Worm (Caenorhabditis elegans) whole organism, midembryonic: ENCODE measurements around the gene C50E3.7.

ENCODE experiments used
- T22C8.4 ChIP-seq: fragments of 200-800 bp; sonication (Bioruptor generic); IDR thresholded peaks from 2 replicates; pipeline ENCODE4 v1.3.6; 2022; ENCODE audit warnings: missing genetic modification characterization, missing compliant biosample characterization
- cog-1 ChIP-seq: sonication (generic microtip); optimal IDR thresholded peaks from 2 replicates; lab custom pipeline; 2016; ENCODE audit warnings: missing genetic modification characterization, missing compliant biosample characterization
- flt-1 ChIP-seq: fragments of 200-800 bp; sonication (Bioruptor generic); IDR thresholded peaks from 2 replicates; pipeline ENCODE4 v1.3.6; 2022; ENCODE audit warnings: missing genetic modification characterization, missing compliant biosample characterization
- klf-2 ChIP-seq: fragments of 200-800 bp; sonication (Bioruptor generic); conservative IDR thresholded peaks from 2 replicates; pipeline ENCODE4 v1.3.6; 2022; ENCODE audit warnings: missing genetic modification reagents, missing genetic modification characterization, missing compliant biosample characterization
- med-1 ChIP-seq: sonication (generic microtip); optimal IDR thresholded peaks from 2 replicates; lab custom pipeline; 2017; ENCODE audit warnings: missing genetic modification characterization, mild to moderate bottlenecking, missing compliant biosample characterization, antibody characterized with exemption, missing genetic modification reagents; ENCODE audit not compliant: insufficient read depth
- ref-1 ChIP-seq: fragments of 200-800 bp; sonication (Bioruptor generic); conservative IDR thresholded peaks from 2 replicates; pipeline ENCODE4 v1.3.6; 2022; ENCODE audit warnings: missing genetic modification reagents, missing genetic modification characterization, missing compliant biosample characterization
- tab-1 ChIP-seq: fragments of 200-800 bp; sonication (Bioruptor generic); IDR thresholded peaks from 2 replicates; pipeline ENCODE4 v1.3.6; 2022; ENCODE audit warnings: missing genetic modification characterization, missing compliant biosample characterization
- ztf-23 ChIP-seq: fragments of 200-800 bp; sonication (Bioruptor generic); IDR thresholded peaks from 2 replicates; pipeline ENCODE4 v1.3.6; 2022; ENCODE audit warnings: missing genetic modification reagents, missing genetic modification characterization, missing compliant biosample characterization
- ztf-29 ChIP-seq: fragments of 200-800 bp; sonication (Bioruptor generic); IDR thresholded peaks from 2 replicates; pipeline ENCODE4 v1.3.6; 2022; ENCODE audit warnings: missing genetic modification reagents, missing genetic modification characterization, missing compliant biosample characterization

The C50E3.7 gene

DNA sequence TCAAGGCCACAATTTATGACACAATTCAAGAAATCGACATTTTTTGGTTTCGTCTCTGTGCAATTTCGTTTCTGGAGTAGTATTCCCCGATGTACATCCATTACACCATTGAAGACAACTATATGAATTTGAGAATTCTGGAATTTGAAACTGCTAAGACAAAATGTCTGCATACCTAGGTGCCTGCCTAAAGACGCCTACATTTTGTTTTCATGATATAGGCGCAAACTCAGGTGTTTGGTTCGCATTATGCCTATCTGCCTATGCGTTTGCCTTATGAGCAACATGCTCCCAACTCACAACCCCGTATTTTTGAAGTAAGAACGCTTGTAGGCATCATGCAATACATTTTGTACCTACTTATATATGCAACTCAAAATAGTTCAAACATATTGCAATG, 27.2 kb downstream of the C50E3.7 start, which contains the start of gene F19F10.14:
F19F10.14 (minus strand) TSS at position 101 of the 400 bp plus-strand sequence.
- TF ChIP-seq ztf-23 (GFP tag; lab: Robert Waterston, UW) (no peak), klf-2 (GFP tag; lab: Robert Waterston, UW) (no peak), tab-1 (no peak), ztf-29 (GFP tag; lab: Robert Waterston, UW) (no peak), T22C8.4 (GFP tag; lab: Robert Waterston, UW) (no peak), med-1 (GFP tag; lab: Kevin White, UChicago) (no peak), flt-1 (no peak), cog-1 (tag; lab: Kevin White, UChicago) (no peak), ref-1 (no peak)

DNA sequence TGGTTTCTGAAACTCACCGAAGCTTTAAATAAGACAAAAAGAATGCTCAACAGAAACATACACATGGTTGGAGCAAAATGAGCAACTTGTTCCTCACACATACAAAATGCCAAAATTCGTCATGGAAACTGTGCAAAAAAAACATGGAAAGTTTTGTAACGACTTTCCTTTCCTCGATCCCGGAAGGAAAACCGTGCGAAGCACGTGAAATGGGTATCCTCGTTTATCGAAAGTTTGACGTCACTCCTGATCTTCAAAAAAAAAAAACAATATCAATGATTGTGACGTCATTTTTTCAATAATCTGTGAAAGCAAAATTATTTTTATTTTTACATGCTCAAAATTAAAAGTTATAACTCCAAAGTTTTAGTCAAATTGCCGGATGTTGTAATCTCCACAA, 27.9 kb downstream of the C50E3.7 start, which contains the start of gene clec-212:
clec-212 (minus strand) TSS at position 101 of the 400 bp plus-strand sequence.
- TF ChIP-seq ztf-29 (GFP tag; lab: Robert Waterston, UW): no peak
- TF ChIP-seq flt-1: no peak
- no peak for TF ChIP-seq cog-1 (tag; lab: Kevin White, UChicago)
- no peak for TF ChIP-seq med-1 (GFP tag; lab: Kevin White, UChicago)
- TF ChIP-seq ref-1: no peak
- TF ChIP-seq T22C8.4 (GFP tag; lab: Robert Waterston, UW): no peak
- TF ChIP-seq klf-2 (GFP tag; lab: Robert Waterston, UW): no peak
- no peak for TF ChIP-seq ztf-23 (GFP tag; lab: Robert Waterston, UW)
- no peak for TF ChIP-seq tab-1

DNA sequence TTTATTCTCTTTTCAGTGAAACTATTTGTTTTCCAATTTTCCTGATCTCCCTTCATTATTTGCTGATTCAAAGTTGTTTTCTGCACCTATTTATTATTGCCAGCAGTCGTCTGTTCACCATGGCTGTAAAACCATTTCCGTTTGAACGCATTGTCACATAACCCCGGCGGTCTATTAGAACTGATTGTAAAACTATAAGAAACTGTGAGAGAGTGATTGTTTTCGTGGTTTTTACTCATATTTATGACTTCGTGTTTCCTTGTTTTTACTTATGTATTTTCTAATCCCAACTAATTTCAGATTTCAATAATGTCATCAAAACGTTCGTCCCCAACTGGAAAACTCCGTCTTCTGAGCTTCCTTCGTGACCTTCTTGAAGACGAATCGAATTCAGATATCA, 35.2 kb downstream of the C50E3.7 start, which contains the start of gene F19F10.1:
F19F10.1 (plus strand) TSS at position 301 of the 400 bp plus-strand sequence.
- TF ChIP-seq cog-1 (tag; lab: Kevin White, UChicago) (no peak), klf-2 (GFP tag; lab: Robert Waterston, UW) (no peak), T22C8.4 (GFP tag; lab: Robert Waterston, UW) (no peak), flt-1 (no peak), med-1 (GFP tag; lab: Kevin White, UChicago) (no peak), tab-1 (no peak), ztf-23 (GFP tag; lab: Robert Waterston, UW) (no peak), ref-1 (no peak), ztf-29 (GFP tag; lab: Robert Waterston, UW) (no peak)

DNA sequence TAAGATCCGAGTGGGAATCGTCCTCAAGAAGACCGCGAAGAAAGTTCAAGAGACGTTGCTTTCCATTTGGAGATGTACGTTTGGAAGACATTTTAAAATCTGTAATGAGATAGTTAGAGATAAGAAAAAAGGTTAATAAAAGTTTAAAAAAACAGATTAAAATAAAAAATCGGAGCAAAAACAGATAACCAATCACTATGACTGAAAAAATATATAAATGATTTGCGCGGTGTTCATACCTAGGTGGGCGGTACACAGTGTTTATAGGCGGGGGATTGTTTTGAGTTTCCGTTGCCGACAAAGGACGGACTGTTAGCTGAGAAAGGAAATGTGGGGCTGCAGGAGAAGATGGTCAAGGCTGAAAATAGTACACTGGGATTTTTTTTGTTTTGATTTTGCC, 39.5 kb downstream of the C50E3.7 start, which contains the start of gene ets-7:
ets-7 (minus strand) TSS at position 101 of the 400 bp plus-strand sequence.
- TF ChIP-seq cog-1 (tag; lab: Kevin White, UChicago) (no peak), ztf-23 (GFP tag; lab: Robert Waterston, UW) (no peak)

DNA sequence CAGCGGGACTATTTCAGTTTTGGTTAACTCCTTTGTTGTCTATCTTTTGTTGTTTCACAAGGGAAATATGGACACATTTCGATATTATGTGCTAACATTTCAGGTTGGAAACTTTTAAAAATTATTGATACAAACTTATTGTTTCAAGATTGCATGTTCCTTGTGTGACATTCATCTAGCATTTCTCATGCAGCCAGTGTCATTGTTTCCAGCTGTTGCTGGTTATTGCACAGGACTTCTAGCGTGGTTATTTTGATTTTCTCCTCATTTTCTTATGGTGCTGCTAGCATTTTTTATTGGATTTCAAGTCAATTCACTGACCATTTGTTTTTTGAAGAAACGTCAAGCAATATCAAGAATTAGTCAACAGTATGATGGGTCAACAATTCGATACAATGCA, 42.3 kb downstream of the C50E3.7 start:
- TF ChIP-seq T22C8.4 (GFP tag; lab: Robert Waterston, UW) (no peak), ref-1 (no peak), ztf-29 (GFP tag; lab: Robert Waterston, UW) (no peak), cog-1 (tag; lab: Kevin White, UChicago) (no peak), klf-2 (GFP tag; lab: Robert Waterston, UW) (no peak)

DNA sequence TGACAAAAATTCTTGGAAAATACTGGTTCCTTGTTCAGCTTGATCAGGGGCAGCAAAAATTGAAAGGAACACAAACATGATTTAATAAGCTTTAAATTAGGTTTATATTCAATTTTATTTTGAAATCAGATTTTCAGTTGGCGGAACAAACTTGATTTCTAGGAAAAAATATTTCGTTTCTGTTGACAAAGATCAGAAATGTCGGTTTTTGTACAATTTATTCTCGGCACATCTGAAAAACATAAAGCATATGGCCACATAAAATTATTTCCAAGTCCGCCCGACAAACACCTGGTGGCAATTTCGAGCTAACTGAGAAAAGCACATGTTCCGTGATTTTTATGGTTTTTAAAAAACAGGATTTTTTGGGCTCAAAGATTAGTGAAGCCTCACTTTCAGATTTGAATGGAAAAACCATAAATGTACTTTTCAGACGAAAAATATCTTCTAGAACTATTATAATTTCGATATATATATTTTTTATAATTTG, 44.3 kb downstream of the C50E3.7 start, which contains the start of gene ttr-10:
ttr-10 (minus strand) TSS at position 51 of the 490 bp plus-strand sequence.
- TF ChIP-seq ztf-29 (GFP tag; lab: Robert Waterston, UW): no peak
- no peak for TF ChIP-seq cog-1 (tag; lab: Kevin White, UChicago)
- TF ChIP-seq med-1 (GFP tag; lab: Kevin White, UChicago): no peak

DNA sequence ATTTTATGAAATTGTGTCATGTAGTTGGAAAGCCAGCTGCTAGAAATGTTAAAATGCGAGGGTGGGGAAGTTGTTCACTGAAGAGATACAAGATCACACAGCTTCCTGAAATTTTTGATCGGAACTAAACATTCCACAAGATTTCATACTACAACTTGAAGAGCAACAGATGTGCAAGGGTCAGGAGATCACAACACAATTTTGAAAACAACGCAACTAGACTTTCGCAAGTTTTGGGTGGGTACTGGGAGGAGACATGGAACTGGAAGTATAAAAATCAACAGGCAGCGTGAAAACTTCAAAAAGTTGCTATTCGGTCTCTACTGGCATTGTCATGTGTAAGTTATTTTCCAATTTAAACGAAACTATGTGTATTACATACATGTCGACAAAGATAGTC, 46.3 kb downstream of the C50E3.7 start, which contains the start of gene F19F10.3:
F19F10.3 (plus strand) TSS at position 301 of the 400 bp plus-strand sequence.
- TF ChIP-seq flt-1: no peak
- no peak for TF ChIP-seq tab-1
- no peak for TF ChIP-seq med-1 (GFP tag; lab: Kevin White, UChicago)
- no peak for TF ChIP-seq ztf-29 (GFP tag; lab: Robert Waterston, UW)
- TF ChIP-seq T22C8.4 (GFP tag; lab: Robert Waterston, UW): no peak
- TF ChIP-seq ztf-23 (GFP tag; lab: Robert Waterston, UW): no peak
- TF ChIP-seq cog-1 (tag; lab: Kevin White, UChicago): no peak
- TF ChIP-seq klf-2 (GFP tag; lab: Robert Waterston, UW): no peak
- no peak for TF ChIP-seq ref-1

DNA sequence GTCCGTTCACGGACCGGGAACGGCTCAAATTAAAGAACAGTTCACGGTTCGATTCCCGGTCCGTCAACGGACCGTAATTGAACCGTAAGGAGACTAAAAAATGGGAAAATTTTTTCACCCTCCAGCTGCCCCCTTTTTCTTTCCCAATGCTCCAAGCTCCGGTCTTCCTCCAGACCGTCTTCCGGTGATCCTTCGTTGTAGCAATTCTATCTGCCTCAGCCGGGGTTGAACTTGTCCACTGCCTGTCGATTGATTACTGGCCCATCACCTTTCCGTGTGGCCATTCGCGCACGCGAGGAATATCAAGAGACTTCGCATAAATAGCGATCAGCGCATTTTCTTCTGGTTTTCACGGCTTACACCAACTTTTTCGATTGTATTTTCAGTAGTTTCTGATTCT, 49.7 kb downstream of the C50E3.7 start:
- TF ChIP-seq ztf-23 (GFP tag; lab: Robert Waterston, UW) (peak; percentile 81), flt-1 (peak; percentile 89), klf-2 (GFP tag; lab: Robert Waterston, UW) (peak; percentile 59; the same call in 1 of the 2 replicates), tab-1 (peak; percentile 79)

DNA sequence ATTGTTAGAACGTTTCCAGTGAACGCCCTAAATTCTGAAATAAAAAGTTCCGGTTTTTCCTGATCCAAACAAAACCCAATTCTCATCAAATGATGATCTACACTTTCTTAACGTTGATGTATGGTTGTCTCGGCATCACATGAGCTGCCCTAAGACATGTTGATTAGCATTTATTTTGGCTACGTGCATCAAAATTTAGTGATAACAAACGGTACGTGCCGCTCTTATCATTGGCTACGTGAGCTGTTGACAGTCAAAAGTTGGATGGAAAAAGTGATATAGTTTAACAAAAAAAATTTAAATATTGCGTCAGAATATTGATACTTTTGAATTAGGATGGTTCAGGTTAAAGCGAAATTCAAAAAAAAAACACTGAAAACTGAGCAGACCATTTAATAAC, 50.2 kb downstream of the C50E3.7 start:
- TF ChIP-seq T22C8.4 (GFP tag; lab: Robert Waterston, UW): no peak
- no peak for TF ChIP-seq cog-1 (tag; lab: Kevin White, UChicago)
- no peak for TF ChIP-seq flt-1
- TF ChIP-seq tab-1: no peak
- TF ChIP-seq ztf-23 (GFP tag; lab: Robert Waterston, UW): no peak
- no peak for TF ChIP-seq ztf-29 (GFP tag; lab: Robert Waterston, UW)
- no peak for TF ChIP-seq klf-2 (GFP tag; lab: Robert Waterston, UW)
- no peak for TF ChIP-seq ref-1
- no peak for TF ChIP-seq med-1 (GFP tag; lab: Kevin White, UChicago)

DNA sequence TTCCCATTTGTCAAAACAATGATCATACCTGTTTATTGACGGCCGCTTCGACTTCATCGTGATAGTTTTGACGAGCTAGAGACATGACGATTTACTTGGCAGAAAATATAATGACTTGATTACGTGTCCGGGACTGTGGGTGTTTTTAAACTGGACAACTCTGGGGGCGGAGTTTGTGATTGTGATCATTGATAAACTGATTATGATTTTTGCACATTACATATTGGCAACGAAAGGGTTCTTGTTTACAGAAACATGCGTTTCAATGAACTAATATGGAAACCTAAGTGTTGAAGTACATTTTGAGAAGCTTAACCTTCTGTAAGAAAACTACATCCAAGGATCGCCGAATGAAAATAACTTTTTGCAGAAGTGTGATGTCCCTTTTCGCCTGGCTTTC, 50.7 kb downstream of the C50E3.7 start, which contains the start of gene ftn-1:
ftn-1 (minus strand) TSS at position 101 of the 400 bp plus-strand sequence.
- TF ChIP-seq flt-1 (no peak), ztf-23 (GFP tag; lab: Robert Waterston, UW) (no peak), cog-1 (tag; lab: Kevin White, UChicago) (no peak), med-1 (GFP tag; lab: Kevin White, UChicago) (no peak), T22C8.4 (GFP tag; lab: Robert Waterston, UW) (no peak), ref-1 (no peak), klf-2 (GFP tag; lab: Robert Waterston, UW) (no peak), tab-1 (no peak), ztf-29 (GFP tag; lab: Robert Waterston, UW) (no peak)
